4 worm cellular contexts compared by ENCODE assay signal in the genomic region with DNA sequence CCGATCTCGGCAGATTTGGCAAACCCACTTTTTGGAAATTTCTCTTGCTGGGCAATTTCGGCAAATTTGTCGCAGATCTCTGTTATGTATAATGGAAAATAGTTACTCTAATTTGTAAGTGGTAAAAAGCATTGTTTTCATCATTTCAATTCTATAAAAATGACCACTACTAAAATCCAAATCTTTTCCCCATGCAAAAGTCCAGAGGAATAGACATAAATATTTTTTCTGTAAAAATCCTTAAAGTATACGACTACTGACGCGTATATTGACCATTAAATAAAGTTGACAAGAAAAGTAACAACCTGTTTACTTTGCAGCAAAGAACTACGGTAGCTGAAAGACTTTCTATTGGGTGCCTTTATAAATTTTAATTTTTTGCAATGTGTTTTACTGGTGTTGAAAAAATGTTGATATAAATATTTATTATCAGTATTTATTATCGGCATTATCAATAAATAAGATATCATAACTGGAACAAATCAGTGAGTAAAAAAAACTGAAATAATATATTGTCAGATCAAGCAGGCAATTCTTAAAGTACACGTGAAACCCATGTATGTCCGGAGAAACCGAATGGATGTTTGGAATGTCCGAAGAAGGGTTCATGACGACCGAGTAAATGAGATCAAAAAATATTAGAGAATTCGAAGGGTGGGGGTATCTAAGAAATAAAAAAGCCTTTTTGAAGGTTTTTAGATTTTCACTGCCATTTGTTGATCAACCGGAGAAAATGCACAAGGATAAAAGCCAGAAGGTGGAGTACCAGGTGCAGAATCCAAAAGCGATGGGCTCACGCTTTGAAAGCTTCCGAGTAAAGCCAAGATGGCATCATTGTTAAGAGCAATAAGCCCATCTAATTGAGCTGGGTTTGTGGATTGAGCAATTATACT.
TF ChIP-seq lines count a peak whose summit lies in the region.

No protein-coding gene starts in this region.

TF ChIP-seq in whole organism, L1 larva, 84 proteins besides CTCF, POLR2A, EP300 and RAD21 (continued from another document):
- TF ChIP-seq aly-2 (tag; optimal IDR thresholded peaks at IDR 0.05; lab: Kevin White, UChicago) (peak; percentile 19), lin-35 (GFP tag; optimal IDR thresholded peaks at IDR 0.05; lab: Kevin White, UChicago) (peak in 1 of 2 experiments; percentile 18), lin-14 (GFP tag; optimal IDR thresholded peaks at IDR 0.05; lab: Kevin White, UChicago) (peak; percentile 18), C16A3.4 (tag; optimal IDR thresholded peaks at IDR 0.05; lab: Kevin White, UChicago) (peak; percentile 33), sup-37 (GFP tag; optimal IDR thresholded peaks at IDR 0.05; lab: Kevin White, UChicago) (peak; percentile 8)

TF ChIP-seq in whole organism, L2 larva, 48 proteins besides CTCF, POLR2A, EP300 and RAD21 (continued from another document):
- TF ChIP-seq lsy-2 (tag; optimal IDR thresholded peaks at IDR 0.05; lab: Kevin White, UChicago), result peak in 1 of 2 experiments; percentile 66
- TF ChIP-seq sma-3 (GFP tag; optimal IDR thresholded peaks at IDR 0.05; lab: Kevin White, UChicago), result peak; percentile 73
- TF ChIP-seq skn-1 (tag; optimal IDR thresholded peaks at IDR 0.05; lab: Kevin White, UChicago), result no peak
- no peak for TF ChIP-seq aly-2 (tag; optimal IDR thresholded peaks at IDR 0.05; lab: Kevin White, UChicago)
- no peak for TF ChIP-seq nhr-129 (tag; optimal IDR thresholded peaks at IDR 0.05; lab: Kevin White, UChicago)
- TF ChIP-seq nhr-23 (tag; optimal IDR thresholded peaks at IDR 0.05; lab: Kevin White, UChicago), result no peak
- peak; percentile 88 for TF ChIP-seq ama-1 (optimal IDR thresholded peaks at IDR 0.05; lab: Kevin White, UChicago)
- TF ChIP-seq lin-13 (GFP tag; optimal IDR thresholded peaks at IDR 0.05; lab: Kevin White, UChicago), result peak; percentile 71
- peak; percentile 72 for TF ChIP-seq crh-2 (tag; optimal IDR thresholded peaks at IDR 0.05; lab: Kevin White, UChicago)

TF ChIP-seq in whole organism, L4 larva, 104 proteins besides CTCF, POLR2A, EP300 and RAD21 (continued from another document and continues in another):
- TF ChIP-seq mxl-2 (GFP tag; conservative IDR thresholded peaks at IDR 0.05; lab: Robert Waterston, UW) (no peak), tra-1 (GFP tag; IDR thresholded peaks at IDR 0.05; lab: Robert Waterston, UW) (no peak), F44E2.7 (GFP tag; IDR thresholded peaks at IDR 0.05; lab: Robert Waterston, UW) (no peak), ztf-7 (tag; optimal IDR thresholded peaks at IDR 0.05; lab: Kevin White, UChicago) (peak; percentile 9), nhr-42 (GFP tag; IDR thresholded peaks at IDR 0.05; lab: Robert Waterston, UW) (0 out of 2 replicates have a peak, but pooled peaks have one; percentile 28), zag-1 (tag; optimal IDR thresholded peaks at IDR 0.05; lab: Kevin White, UChicago) (no peak), spr-3 (GFP tag; optimal IDR thresholded peaks at IDR 0.05; lab: Kevin White, UChicago) (peak; percentile 34), ceh-62 (tag; optimal IDR thresholded peaks at IDR 0.05; lab: Kevin White, UChicago) (no peak), lin-13 (GFP tag; optimal IDR thresholded peaks at IDR 0.05; lab: Kevin White, UChicago) (peak; percentile 8), rbr-2 (tag; optimal IDR thresholded peaks at IDR 0.05; lab: Kevin White, UChicago) (no peak), nhr-25 (tag; optimal IDR thresholded peaks at IDR 0.05; lab: Kevin White, UChicago; ENCODE audit: borderline replicate concordance, insufficient read depth) (no peak), hlh-11 (tag; optimal IDR thresholded peaks at IDR 0.05; lab: Kevin White, UChicago) (peak; percentile 26), duxl-1 (tag; optimal IDR thresholded peaks at IDR 0.05; lab: Kevin White, UChicago; ENCODE audit: poor library complexity) (peak; percentile 78), dmd-9 (GFP tag; IDR thresholded peaks at IDR 0.05; lab: Robert Waterston, UW) (no peak), lin-1 (GFP tag; IDR thresholded peaks at IDR 0.05; lab: Robert Waterston, UW) (no peak), spr-1 (tag; optimal IDR thresholded peaks at IDR 0.05; lab: Kevin White, UChicago) (peak; percentile 38), tag-97 (GFP tag; IDR thresholded peaks at IDR 0.05; lab: Robert Waterston, UW) (no peak), sdz-12 (GFP tag; optimal IDR thresholded peaks at IDR 0.05; lab: Kevin White, UChicago) (no peak), Y105C5A.15 (GFP tag; IDR thresholded peaks at IDR 0.05; lab: Robert Waterston, UW) (no peak), hif-1 (tag; optimal IDR thresholded peaks at IDR 0.05; lab: Kevin White, UChicago) (peak in 1 of 2 experiments; percentile 53), nhr-6 (tag; optimal IDR thresholded peaks at IDR 0.05; lab: Kevin White, UChicago) (no peak), ceh-82 (tag; optimal IDR thresholded peaks at IDR 0.05; lab: Kevin White, UChicago) (no peak), aly-2 (tag; optimal IDR thresholded peaks at IDR 0.05; lab: Kevin White, UChicago) (no peak), saeg-2 (GFP tag; IDR thresholded peaks at IDR 0.05; lab: Robert Waterston, UW) (peak; percentile 36; the same call in 1 of the 2 replicates), zfp-3 (GFP tag; conservative IDR thresholded peaks at IDR 0.05; lab: Robert Waterston, UW) (peak; percentile 96), Y75B8A.6 (GFP tag; IDR thresholded peaks at IDR 0.05; lab: Robert Waterston, UW) (peak; percentile 65; the same call in 1 of the 2 replicates), ZK546.5 (tag; optimal IDR thresholded peaks at IDR 0.05; lab: Kevin White, UChicago) (no peak), lsy-2 (tag; optimal IDR thresholded peaks at IDR 0.05; lab: Kevin White, UChicago) (peak in 1 of 2 experiments; percentile 81), nhr-111 (GFP tag; optimal IDR thresholded peaks at IDR 0.05; lab: Kevin White, UChicago) (no peak), php-3 (GFP tag; IDR thresholded peaks at IDR 0.05; lab: Robert Waterston, UW) (0 out of 2 replicates have a peak, but pooled peaks have one; percentile 26), lir-3 (tag; optimal IDR thresholded peaks at IDR 0.05; lab: Kevin White, UChicago) (no peak), F10B5.3 (tag; optimal IDR thresholded peaks at IDR 0.05; lab: Kevin White, UChicago) (no peak), daf-12 (tag; optimal IDR thresholded peaks at IDR 0.05; lab: Kevin White, UChicago) (no peak), lin-39 (tag; optimal IDR thresholded peaks at IDR 0.05; lab: Kevin White, UChicago) (no peak), Y5F2A.4 (GFP tag; optimal IDR thresholded peaks at IDR 0.05; lab: Kevin White, UChicago) (no peak), dmd-6 (GFP tag; IDR thresholded peaks at IDR 0.05; lab: Robert Waterston, UW) (no peak; the same call in 1 of the 2 replicates), snpc-1.2 (GFP tag; IDR thresholded peaks at IDR 0.05; lab: Robert Waterston, UW) (0 out of 2 replicates have a peak, but pooled peaks have one; percentile 42), daf-19 (GFP tag; conservative IDR thresholded peaks at IDR 0.05; lab: Robert Waterston, UW) (no peak), D1046.2 (GFP tag; IDR thresholded peaks at IDR 0.05; lab: Robert Waterston, UW) (no peak), ceh-32 (tag; optimal IDR thresholded peaks at IDR 0.05; lab: Kevin White, UChicago; ENCODE audit: poor library complexity) (no peak), nhr-237 (tag; optimal IDR thresholded peaks at IDR 0.05; lab: Kevin White, UChicago) (no peak), madf-9 (GFP tag; conservative IDR thresholded peaks at IDR 0.05; lab: Robert Waterston, UW) (peak; percentile 3; the same call in 1 of the 2 replicates), fos-1 (tag; optimal IDR thresholded peaks at IDR 0.05; lab: Kevin White, UChicago) (no peak), skn-1 (tag; optimal IDR thresholded peaks at IDR 0.05; lab: Kevin White, UChicago) (no peak), hlh-30 (tag; optimal IDR thresholded peaks at IDR 0.05; lab: Kevin White, UChicago; ENCODE audit: insufficient read depth) (peak; percentile 45), ctbp-1 (GFP tag; IDR thresholded peaks at IDR 0.05; lab: Robert Waterston, UW) (no peak), lim-7 (GFP tag; IDR thresholded peaks at IDR 0.05; lab: Robert Waterston, UW) (no peak), egl-27 (tag; optimal IDR thresholded peaks at IDR 0.05; lab: Kevin White, UChicago) (no peak), attf-4 (tag; optimal IDR thresholded peaks at IDR 0.05; lab: Kevin White, UChicago) (no peak), hmg-1.1 (GFP tag; IDR thresholded peaks at IDR 0.05; lab: Robert Waterston, UW) (no peak), mes-2 (tag; optimal IDR thresholded peaks at IDR 0.05; lab: Kevin White, UChicago; ENCODE audit: poor library complexity, severe bottlenecking) (no peak), zip-2 (tag; optimal IDR thresholded peaks at IDR 0.05; lab: Kevin White, UChicago) (peak; percentile 79)

TF ChIP-seq in whole organism, young adult, 124 proteins besides CTCF, POLR2A, EP300 and RAD21 (continued from another document):
- TF ChIP-seq attf-6 (GFP tag; IDR thresholded peaks at IDR 0.05; lab: Robert Waterston, UW) (no peak), madf-3 (GFP tag; IDR thresholded peaks at IDR 0.05; lab: Robert Waterston, UW) (0 out of 2 replicates have a peak, but pooled peaks have one; percentile 24), ztf-28 (GFP tag; IDR thresholded peaks at IDR 0.05; lab: Robert Waterston, UW) (no peak), Y56A3A.18 (GFP tag; IDR thresholded peaks at IDR 0.05; lab: Robert Waterston, UW) (peak; percentile 44), attf-5 (GFP tag; optimal IDR thresholded peaks at IDR 0.05; lab: Kevin White, UChicago) (peak; percentile 43), nhr-80 (tag; optimal IDR thresholded peaks at IDR 0.05; lab: Kevin White, UChicago) (peak; percentile 44), xnd-1 (tag; optimal IDR thresholded peaks at IDR 0.05; lab: Kevin White, UChicago) (no peak), Y79H2A.3 (GFP tag; conservative IDR thresholded peaks at IDR 0.05; lab: Robert Waterston, UW) (no peak), snpc-1.1 (tag; optimal IDR thresholded peaks at IDR 0.05; lab: Kevin White, UChicago; ENCODE audit: insufficient read depth) (no peak), hlh-12 (tag; optimal IDR thresholded peaks at IDR 0.05; lab: Kevin White, UChicago) (no peak), cebp-1 (GFP tag; IDR thresholded peaks at IDR 0.05; lab: Robert Waterston, UW) (no peak), cebp-1 (tag; optimal IDR thresholded peaks at IDR 0.05; lab: Kevin White, UChicago) (peak; percentile 67), B0261.1 (tag; optimal IDR thresholded peaks at IDR 0.05; lab: Kevin White, UChicago) (peak; percentile 18), atf-7 (tag; optimal IDR thresholded peaks at IDR 0.05; lab: Kevin White, UChicago) (peak; percentile 39), snpc-4 (GFP tag; optimal IDR thresholded peaks at IDR 0.05; lab: Kevin White, UChicago) (no peak), snpc-4 (tag; optimal IDR thresholded peaks at IDR 0.05; lab: Kevin White, UChicago) (no peak), B0336.3 (GFP tag; IDR thresholded peaks at IDR 0.05; lab: Robert Waterston, UW) (no peak; the same call in 1 of the 2 replicates), ccch-3 (GFP tag; optimal IDR thresholded peaks at IDR 0.05; lab: Kevin White, UChicago) (no peak), dpl-1 (GFP tag; optimal IDR thresholded peaks at IDR 0.05; lab: Kevin White, UChicago) (no peak), hlh-26 (GFP tag; conservative IDR thresholded peaks at IDR 0.05; lab: Robert Waterston, UW) (no peak), fkh-3 (tag; optimal IDR thresholded peaks at IDR 0.05; lab: Kevin White, UChicago) (no peak), somi-1 (GFP tag; optimal IDR thresholded peaks at IDR 0.05; lab: Kevin White, UChicago) (peak; percentile 24), nhr-90 (tag; optimal IDR thresholded peaks at IDR 0.05; lab: Kevin White, UChicago) (peak; percentile 26), mes-4 (tag; optimal IDR thresholded peaks at IDR 0.05; lab: Kevin White, UChicago) (no peak), Y53G8AR.9 (GFP tag; conservative IDR thresholded peaks at IDR 0.05; lab: Robert Waterston, UW) (peak; percentile 80), F49E8.2 (tag; optimal IDR thresholded peaks at IDR 0.05; lab: Kevin White, UChicago; ENCODE audit: insufficient read depth) (no peak), nfyb-1 (GFP tag; IDR thresholded peaks at IDR 0.05; lab: Robert Waterston, UW) (peak; percentile 83), ZK185.1 (tag; optimal IDR thresholded peaks at IDR 0.05; lab: Kevin White, UChicago; ENCODE audit: poor library complexity, severe bottlenecking) (peak; percentile 45), ceh-91 (GFP tag; IDR thresholded peaks at IDR 0.05; lab: Robert Waterston, UW) (no peak), K11D2.4 (GFP tag; IDR thresholded peaks at IDR 0.05; lab: Robert Waterston, UW) (peak; percentile 54; the same call in 1 of the 2 replicates), K12H6.12 (tag; optimal IDR thresholded peaks at IDR 0.05; lab: Kevin White, UChicago) (no peak), rec-8 (tag; optimal IDR thresholded peaks at IDR 0.05; lab: Kevin White, UChicago) (no peak), hmg-20 (GFP tag; IDR thresholded peaks at IDR 0.05; lab: Robert Waterston, UW) (no peak), lsy-27 (tag; optimal IDR thresholded peaks at IDR 0.05; lab: Kevin White, UChicago; ENCODE audit: borderline replicate concordance, insufficient read depth) (no peak), B0019.2 (GFP tag; conservative IDR thresholded peaks at IDR 0.05; lab: Robert Waterston, UW) (no peak), F57C9.4 (tag; optimal IDR thresholded peaks at IDR 0.05; lab: Kevin White, UChicago) (no peak), madf-8 (GFP tag; conservative IDR thresholded peaks at IDR 0.05; lab: Robert Waterston, UW) (no peak), F22D6.2 (tag; optimal IDR thresholded peaks at IDR 0.05; lab: Kevin White, UChicago) (peak; percentile 62), dox-1 (GFP tag; IDR thresholded peaks at IDR 0.05; lab: Robert Waterston, UW) (no peak; the same call in 1 of the 2 replicates), F37B4.10 (GFP tag; IDR thresholded peaks at IDR 0.05; lab: Robert Waterston, UW) (no peak), F57A8.1 (GFP tag; optimal IDR thresholded peaks at IDR 0.05; lab: Kevin White, UChicago) (no peak), athp-1 (tag; optimal IDR thresholded peaks at IDR 0.05; lab: Kevin White, UChicago) (peak; percentile 7), mel-28 (tag; optimal IDR thresholded peaks at IDR 0.05; lab: Kevin White, UChicago; ENCODE audit: borderline replicate concordance) (no peak), bed-2 (GFP tag; IDR thresholded peaks at IDR 0.05; lab: Robert Waterston, UW) (no peak), snpc-1.3 (tag; optimal IDR thresholded peaks at IDR 0.05; lab: Kevin White, UChicago; ENCODE audit: insufficient read depth) (no peak), gei-17 (GFP tag; optimal IDR thresholded peaks at IDR 0.05; lab: Kevin White, UChicago) (peak; percentile 67), bed-1 (GFP tag; IDR thresholded peaks at IDR 0.05; lab: Robert Waterston, UW) (no peak), hmg-1.2 (GFP tag; IDR thresholded peaks at IDR 0.05; lab: Robert Waterston, UW) (no peak), ama-1 (optimal IDR thresholded peaks at IDR 0.05; lab: Kevin White, UChicago) (peak; percentile 94), ama-1 (GFP tag; optimal IDR thresholded peaks at IDR 0.05; lab: Kevin White, UChicago) (no peak), madf-6 (GFP tag; IDR thresholded peaks at IDR 0.05; lab: Robert Waterston, UW) (peak; percentile 36; the same call in 1 of the 2 replicates), C17E4.6 (GFP tag; IDR thresholded peaks at IDR 0.05; lab: Robert Waterston, UW) (no peak), lin-40 (tag; optimal IDR thresholded peaks at IDR 0.05; lab: Kevin White, UChicago) (peak; percentile 65), lag-1 (GFP tag; IDR thresholded peaks at IDR 0.05; lab: Robert Waterston, UW) (no peak), attf-3 (GFP tag; conservative IDR thresholded peaks at IDR 0.05; lab: Robert Waterston, UW) (no peak), unc-130 (GFP tag; optimal IDR thresholded peaks at IDR 0.05; lab: Kevin White, UChicago) (no peak), akir-1 (GFP tag; optimal IDR thresholded peaks at IDR 0.05; lab: Kevin White, UChicago) (no peak), ztf-22 (GFP tag; optimal IDR thresholded peaks at IDR 0.05; lab: Kevin White, UChicago) (no peak), sea-2 (GFP tag; IDR thresholded peaks at IDR 0.05; lab: Robert Waterston, UW) (no peak), ceh-79 (tag; optimal IDR thresholded peaks at IDR 0.05; lab: Kevin White, UChicago) (no peak)
